Worm (Caenorhabditis elegans) whole organism, L4 larva: ENCODE measurements around the gene hgrs-1.

Experiments used
- F10B5.3 ChIP-seq: sonication (generic microtip); optimal IDR thresholded peaks from 2 replicates; lab custom pipeline; 2016; ENCODE audit warnings: mild to moderate bottlenecking, missing genetic modification characterization, missing compliant biosample characterization
- F26F4.8 ChIP-seq: fragments of 200-800 bp; sonication (Bioruptor generic); conservative IDR thresholded peaks from 2 replicates; pipeline ENCODE4 v1.3.6; 2022; ENCODE audit warnings: missing genetic modification characterization, missing compliant biosample characterization
- T20F7.1 ChIP-seq: fragments of 200-800 bp; sonication (Bioruptor generic); optimal IDR thresholded peaks from 2 replicates; lab custom pipeline; 2018; ENCODE audit warnings: mild to moderate bottlenecking, missing genetic modification characterization, missing compliant biosample characterization
- T26A8.4 ChIP-seq: fragments of 200-800 bp; sonication (Bioruptor generic); IDR thresholded peaks from 2 replicates; pipeline ENCODE4 v1.3.6; 2022; ENCODE audit warnings: missing genetic modification characterization, missing compliant biosample characterization
- Y48G9A.11 ChIP-seq: fragments of 200-800 bp; sonication (Bioruptor generic); IDR thresholded peaks from 2 replicates; pipeline ENCODE4 v1.3.6; 2022; ENCODE audit warnings: missing genetic modification reagents, missing genetic modification characterization, missing compliant biosample characterization
- ZK337.2 ChIP-seq: fragments of 200-800 bp; sonication (Bioruptor generic); IDR thresholded peaks from 2 replicates; pipeline ENCODE4 v1.3.6; 2022; ENCODE audit warnings: missing genetic modification reagents, missing genetic modification characterization, missing compliant biosample characterization
- aha-1 ChIP-seq: fragments of 150-350 bp; peaks from one replicate; lab custom pipeline; 2014; ENCODE audit warnings: missing biosample characterization, missing genetic modification characterization
- arid-1 ChIP-seq: fragments of 200-800 bp; sonication (Bioruptor generic); conservative IDR thresholded peaks from 2 replicates; pipeline ENCODE4 v1.3.6; 2022; ENCODE audit warnings: missing genetic modification reagents, missing genetic modification characterization, missing compliant biosample characterization
- attf-4 ChIP-seq: sonication (generic microtip); optimal IDR thresholded peaks from 3 replicates; lab custom pipeline; 2017; ENCODE audit warnings: missing biosample characterization, missing genetic modification characterization
- ceh-20 ChIP-seq: fragments of 200-800 bp; sonication (Bioruptor generic); IDR thresholded peaks from 2 replicates; pipeline ENCODE4 v1.3.6; 2022; ENCODE audit warnings: missing genetic modification reagents, missing genetic modification characterization, missing compliant biosample characterization
- ceh-44 ChIP-seq: fragments of 200-800 bp; sonication (Bioruptor generic); IDR thresholded peaks from 2 replicates; pipeline ENCODE4 v1.3.6; 2022; ENCODE audit warnings: missing genetic modification reagents, missing genetic modification characterization, missing compliant biosample characterization
- ceh-82 ChIP-seq: sonication (generic microtip); optimal IDR thresholded peaks from 2 replicates; lab custom pipeline; 2017; ENCODE audit warnings: missing biosample characterization, missing genetic modification characterization
- ces-1 ChIP-seq: fragments of 150-350 bp; sonication (generic microtip); optimal IDR thresholded peaks from 4 replicates; lab custom pipeline; 2014; ENCODE audit warnings: missing biosample characterization, missing genetic modification reagents, missing genetic modification characterization
- daf-19 ChIP-seq: fragments of 200-800 bp; sonication (Bioruptor generic); conservative IDR thresholded peaks from 2 replicates; pipeline ENCODE4 v1.3.6; 2022; ENCODE audit warnings: missing genetic modification characterization, missing compliant biosample characterization
- daf-8 ChIP-seq: fragments of 200-800 bp; sonication (Bioruptor generic); IDR thresholded peaks from 2 replicates; pipeline ENCODE4 v1.3.6; 2022; ENCODE audit warnings: missing genetic modification characterization, missing compliant biosample characterization
- dmd-8 ChIP-seq: fragments of 200-800 bp; sonication (Bioruptor generic); IDR thresholded peaks from 2 replicates; pipeline ENCODE4 v1.3.6; 2022; ENCODE audit warnings: missing genetic modification characterization, missing compliant biosample characterization
- dmd-9 ChIP-seq: fragments of 200-800 bp; sonication (Bioruptor generic); IDR thresholded peaks from 2 replicates; pipeline ENCODE4 v1.3.6; 2022; ENCODE audit warnings: missing genetic modification reagents, missing genetic modification characterization, missing compliant biosample characterization
- dpl-1 ChIP-seq: fragments of 150-350 bp; optimal IDR thresholded peaks from 2 replicates; lab custom pipeline; 2014; ENCODE audit warnings: missing biosample characterization, missing genetic modification reagents, missing genetic modification characterization
- duxl-1 ChIP-seq: sonication (generic microtip); optimal IDR thresholded peaks from 2 replicates; lab custom pipeline; 2016; ENCODE audit warnings: mild to moderate bottlenecking, missing genetic modification characterization, moderate library complexity, missing compliant biosample characterization; ENCODE audit not compliant: poor library complexity
- egl-27 ChIP-seq: sonication (generic microtip); optimal IDR thresholded peaks from 3 replicates; lab custom pipeline; 2017; ENCODE audit warnings: missing biosample characterization, missing genetic modification reagents, missing genetic modification characterization
- fkh-10 ChIP-seq: fragments of 150-350 bp; optimal IDR thresholded peaks from 2 replicates; lab custom pipeline; 2014; ENCODE audit warnings: missing biosample characterization, missing genetic modification reagents, missing genetic modification characterization
- gei-8 ChIP-seq: fragments of 200-800 bp; sonication (Bioruptor generic); optimal IDR thresholded peaks from 2 replicates; lab custom pipeline; 2018; ENCODE audit warnings: mild to moderate bottlenecking, missing genetic modification characterization, missing compliant biosample characterization
- hif-1 ChIP-seq, 2 experiments: sonication (generic microtip); optimal IDR thresholded peaks; 2 replicates each; lab custom pipeline; 2016 to 2017; ENCODE audit warnings: missing compliant biosample characterization in 2 of 2, missing genetic modification characterization in 2 of 2, missing genetic modification reagents in 2 of 2, missing genotype in 2 of 2, mild to moderate bottlenecking in 1 of 2
- hlh-11 ChIP-seq: fragments of 200-800 bp; sonication (Bioruptor generic); optimal IDR thresholded peaks from 2 replicates; lab custom pipeline; 2018; ENCODE audit warnings: mild to moderate bottlenecking, missing genetic modification characterization, missing compliant biosample characterization
- hlh-30 ChIP-seq: sonication (generic microtip); optimal IDR thresholded peaks from 2 replicates; lab custom pipeline; 2017; ENCODE audit warnings: antibody characterized with exemption, mild to moderate bottlenecking, missing genetic modification characterization, missing compliant biosample characterization; ENCODE audit not compliant: insufficient read depth
- jun-1 ChIP-seq: fragments of 150-350 bp; optimal IDR thresholded peaks from 2 replicates; lab custom pipeline; 2014; ENCODE audit warnings: missing biosample characterization, missing genetic modification reagents, missing genetic modification characterization
- lin-13 ChIP-seq: fragments of 150-350 bp; optimal IDR thresholded peaks from 2 replicates; lab custom pipeline; 2014; ENCODE audit warnings: missing biosample characterization, missing genetic modification reagents, missing genetic modification characterization
- lin-15B ChIP-seq: fragments of 150-350 bp; sonication (generic microtip); optimal IDR thresholded peaks from 3 replicates; lab custom pipeline; 2014; ENCODE audit warnings: missing biosample characterization, missing genetic modification characterization
- lin-38 ChIP-seq: fragments of 200-800 bp; sonication (Bioruptor generic); IDR thresholded peaks from 2 replicates; pipeline ENCODE4 v1.3.6; 2022; ENCODE audit warnings: missing genetic modification reagents, missing genetic modification characterization, missing compliant biosample characterization
- lir-3 ChIP-seq: sonication (generic microtip); optimal IDR thresholded peaks from 2 replicates; lab custom pipeline; 2016; ENCODE audit warnings: mild to moderate bottlenecking, missing genetic modification characterization, missing compliant biosample characterization
- madf-5 ChIP-seq, 2 experiments: fragments of 200-800 bp; sonication (Bioruptor generic); IDR thresholded peaks; 2 replicates each; pipeline ENCODE4 v1.3.6; 2022; ENCODE audit warnings: missing compliant biosample characterization in 2 of 2, missing genetic modification characterization in 2 of 2
- mdl-1 ChIP-seq, 2 experiments: fragments of 150-350 bp in 1 of 2; sonication (generic microtip) in 1 of 2; optimal IDR thresholded peaks; 2 replicates each; lab custom pipeline; 2014 to 2017; ENCODE audit warnings: missing biosample characterization in 2 of 2, missing genetic modification characterization in 2 of 2
- mxl-3 ChIP-seq: fragments of 200-800 bp; sonication (Bioruptor generic); optimal IDR thresholded peaks from 2 replicates; lab custom pipeline; 2018; ENCODE audit warnings: mild to moderate bottlenecking, missing genetic modification characterization, missing compliant biosample characterization
- nhr-10 ChIP-seq: fragments of 150-350 bp; optimal IDR thresholded peaks from 2 replicates; lab custom pipeline; 2014; ENCODE audit warnings: missing biosample characterization, missing genetic modification characterization
- nhr-102 ChIP-seq: sonication (generic microtip); optimal IDR thresholded peaks from 2 replicates; lab custom pipeline; 2016; ENCODE audit warnings: mild to moderate bottlenecking, missing genetic modification characterization, moderate library complexity, missing compliant biosample characterization
- nhr-11 ChIP-seq: fragments of 150-350 bp; optimal IDR thresholded peaks from 2 replicates; lab custom pipeline; 2014; ENCODE audit warnings: missing biosample characterization, missing genetic modification characterization
- nhr-237 ChIP-seq: sonication (generic microtip); optimal IDR thresholded peaks from 2 replicates; lab custom pipeline; 2017; ENCODE audit warnings: missing biosample characterization, missing genetic modification characterization
- nhr-28 ChIP-seq: fragments of 150-350 bp; optimal IDR thresholded peaks from 2 replicates; lab custom pipeline; 2014; ENCODE audit warnings: missing biosample characterization, missing genetic modification characterization
- nhr-41 ChIP-seq: fragments of 200-800 bp; sonication (Bioruptor generic); IDR thresholded peaks from 2 replicates; pipeline ENCODE4 v1.3.6; 2022; ENCODE audit warnings: missing genetic modification reagents, missing genetic modification characterization, missing compliant biosample characterization
- nhr-42 ChIP-seq: fragments of 200-800 bp; sonication (Bioruptor generic); IDR thresholded peaks from 2 replicates; pipeline ENCODE4 v1.3.6; 2022; ENCODE audit warnings: missing genetic modification characterization, missing compliant biosample characterization
- nhr-6 ChIP-seq: fragments of 150-350 bp; optimal IDR thresholded peaks from 2 replicates; lab custom pipeline; 2014; ENCODE audit warnings: missing biosample characterization, missing genetic modification characterization
- pqm-1 ChIP-seq: sonication (generic microtip); optimal IDR thresholded peaks from 2 replicates; lab custom pipeline; 2017; ENCODE audit warnings: missing biosample characterization, missing genetic modification characterization
- saeg-2 ChIP-seq: fragments of 200-800 bp; sonication (Bioruptor generic); IDR thresholded peaks from 2 replicates; pipeline ENCODE4 v1.3.6; 2022; ENCODE audit warnings: missing genetic modification reagents, missing genetic modification characterization, missing compliant biosample characterization
- set-16 ChIP-seq: fragments of 200-800 bp; sonication (Bioruptor generic); IDR thresholded peaks from 2 replicates; pipeline ENCODE4 v1.3.6; 2022; ENCODE audit warnings: missing genetic modification reagents, missing genetic modification characterization, missing compliant biosample characterization
- skn-1 ChIP-seq: fragments of 150-350 bp; optimal IDR thresholded peaks from 2 replicates; lab custom pipeline; 2014; ENCODE audit warnings: missing biosample characterization, missing genetic modification characterization
- tra-1 ChIP-seq: fragments of 200-800 bp; sonication (Bioruptor generic); IDR thresholded peaks from 2 replicates; pipeline ENCODE4 v1.3.6; 2022; ENCODE audit warnings: missing genetic modification reagents, missing genetic modification characterization, missing compliant biosample characterization
- vab-7 ChIP-seq: fragments of 200-800 bp; sonication (Bioruptor generic); IDR thresholded peaks from 2 replicates; pipeline ENCODE4 v1.3.6; 2022; ENCODE audit warnings: missing genetic modification reagents, missing genetic modification characterization, missing compliant biosample characterization
- zip-11 ChIP-seq: fragments of 200-800 bp; sonication (Bioruptor generic); IDR thresholded peaks from 2 replicates; pipeline ENCODE4 v1.3.6; 2022; ENCODE audit warnings: missing genetic modification characterization, missing compliant biosample characterization
- ztf-7 ChIP-seq: fragments of 150-350 bp; optimal IDR thresholded peaks from 2 replicates; lab custom pipeline; 2014; ENCODE audit warnings: missing biosample characterization, missing genetic modification characterization

hgrs-1 gene

DNA sequence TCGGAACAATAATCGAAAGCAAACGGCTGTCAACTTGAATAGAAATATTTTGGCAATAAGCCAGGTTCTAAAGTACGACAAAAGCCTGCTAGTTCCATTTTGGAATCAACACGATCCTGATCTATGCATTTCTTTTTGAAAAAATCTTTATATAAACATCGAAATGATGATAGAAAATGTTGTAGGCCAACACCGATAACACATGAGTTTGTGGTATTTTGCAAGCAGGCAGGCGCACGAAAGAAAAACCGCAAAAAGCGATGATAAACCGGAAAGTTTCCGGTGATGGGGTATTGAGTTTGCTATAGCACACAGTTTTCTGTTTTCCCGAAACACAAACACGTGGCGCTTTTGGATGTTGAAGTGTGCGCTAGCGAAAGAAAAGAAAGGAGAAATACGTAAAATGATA, 28.2 kb upstream of the hgrs-1 start (continued):
- TF ChIP-seq tra-1 (GFP tag; lab: Robert Waterston, UW) = no peak
- no peak for TF ChIP-seq lir-3 (tag; lab: Kevin White, UChicago)
- TF ChIP-seq duxl-1 (tag; lab: Kevin White, UChicago) = no peak
- TF ChIP-seq jun-1 (tag; lab: Kevin White, UChicago) = no peak
- no peak for TF ChIP-seq ceh-82 (tag; lab: Kevin White, UChicago)
- no peak for TF ChIP-seq aha-1 (tag; lab: Kevin White, UChicago)
- TF ChIP-seq pqm-1 (tag; lab: Kevin White, UChicago) = peak; percentile 60
- TF ChIP-seq vab-7 = no peak
- TF ChIP-seq arid-1 (GFP tag; lab: Robert Waterston, UW) = no peak
- TF ChIP-seq, all 104 proteins: peak for 11

DNA sequence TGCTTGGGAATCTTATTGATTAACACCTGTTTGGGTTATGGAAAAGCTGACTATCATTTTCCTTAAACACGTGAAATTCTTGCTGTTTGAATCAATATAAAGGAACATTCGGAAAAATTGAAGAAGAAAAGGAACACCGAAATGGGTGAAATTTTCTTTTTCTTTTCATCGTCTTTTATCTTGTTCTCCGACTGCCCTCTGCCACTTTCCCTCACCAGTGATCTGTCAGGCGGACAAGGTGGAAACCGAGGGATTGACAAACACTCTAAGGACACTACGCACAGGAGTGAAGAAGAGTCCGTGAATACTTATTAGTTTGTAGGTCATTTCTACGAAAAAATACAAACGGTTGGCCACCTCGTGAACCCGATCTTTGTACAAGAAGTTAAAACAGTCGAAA, 27.4 kb upstream of the hgrs-1 start:
- TF ChIP-seq nhr-6 (tag; lab: Kevin White, UChicago) (no peak), nhr-42 (GFP tag; lab: Robert Waterston, UW) (no peak), ztf-7 (tag; lab: Kevin White, UChicago) (no peak), hlh-11 (peak; percentile 9), hlh-30 (peak; percentile 17)

DNA sequence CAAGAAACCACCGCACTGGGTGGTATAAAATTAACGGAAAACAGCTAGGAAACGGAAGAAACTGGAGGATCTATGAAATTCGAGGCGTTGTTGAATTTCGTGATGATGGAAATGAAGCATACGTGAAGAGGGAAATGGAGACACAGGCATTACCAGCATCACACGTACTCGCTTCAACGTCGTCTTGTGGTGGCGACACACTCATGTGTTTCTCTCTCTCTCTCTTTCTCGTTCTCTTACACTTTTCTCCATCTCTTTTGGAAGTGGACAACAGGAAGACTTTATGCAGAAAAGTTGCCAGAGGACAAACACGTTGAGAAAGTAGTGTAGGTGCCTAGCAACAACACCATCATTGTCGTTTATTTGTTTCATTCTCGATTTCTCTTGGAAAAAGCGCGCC, 26.6 kb upstream of the hgrs-1 start:
- TF ChIP-seq daf-19 (GFP tag; lab: Robert Waterston, UW) (no peak), zip-11 (GFP tag; lab: Robert Waterston, UW) (no peak), mxl-3 (GFP tag; lab: Kevin White, UChicago) (peak; percentile 81), attf-4 (tag; lab: Kevin White, UChicago) (no peak), dpl-1 (GFP tag; lab: Kevin White, UChicago) (no peak), egl-27 (tag; lab: Kevin White, UChicago) (no peak), saeg-2 (GFP tag; lab: Robert Waterston, UW) (no peak), nhr-11 (tag; lab: Kevin White, UChicago) (peak; percentile 22), gei-8 (GFP tag; lab: Kevin White, UChicago) (no peak), daf-8 (GFP tag; lab: Robert Waterston, UW) (no peak), F10B5.3 (tag; lab: Kevin White, UChicago) (no peak), ceh-82 (tag; lab: Kevin White, UChicago) (no peak), lin-38 (GFP tag; lab: Robert Waterston, UW) (no peak), set-16 (GFP tag; lab: Robert Waterston, UW) (no peak), nhr-28 (tag; lab: Kevin White, UChicago) (peak; percentile 41), nhr-102 (no peak), mdl-1 (tag; optimal IDR thresholded peaks at IDR 0.05; lab: Kevin White, UChicago) (peak in 1 of 2 experiments; percentile 72), F26F4.8 (GFP tag; lab: Robert Waterston, UW) (no peak), lin-13 (GFP tag; lab: Kevin White, UChicago) (no peak), T20F7.1 (GFP tag; lab: Kevin White, UChicago) (no peak), ces-1 (no peak), vab-7 (no peak), dmd-8 (GFP tag; lab: Robert Waterston, UW) (no peak), fkh-10 (GFP tag; lab: Kevin White, UChicago) (no peak), lin-15B (no peak), skn-1 (tag; lab: Kevin White, UChicago) (no peak), arid-1 (GFP tag; lab: Robert Waterston, UW) (no peak), nhr-41 (GFP tag; lab: Robert Waterston, UW) (no peak), T26A8.4 (GFP tag; lab: Robert Waterston, UW) (no peak), ceh-20 (GFP tag; lab: Robert Waterston, UW) (no peak), madf-5 (GFP tag; IDR thresholded peaks at IDR 0.05; lab: Robert Waterston, UW) (no peak), ZK337.2 (GFP tag; lab: Robert Waterston, UW) (no peak), hif-1 (tag; optimal IDR thresholded peaks at IDR 0.05; lab: Kevin White, UChicago) (no peak), ceh-44 (GFP tag; lab: Robert Waterston, UW) (no peak), nhr-10 (tag; lab: Kevin White, UChicago) (no peak), dmd-9 (GFP tag; lab: Robert Waterston, UW) (no peak), Y48G9A.11 (GFP tag; lab: Robert Waterston, UW) (no peak), lir-3 (tag; lab: Kevin White, UChicago) (no peak), hlh-30 (peak; percentile 95), nhr-237 (no peak)
